Fruit fly (Drosophila melanogaster) whole organism, adult: ENCODE measurements around the gene CG45544.
A peak's percentile ranks its signal among the peaks of the same experiment; 100 is the strongest.

Source experiments
- CG14711 ChIP-seq: fragments of 200-800 bp; sonication (Bioruptor generic); optimal IDR thresholded peaks from 2 replicates; lab custom pipeline; 2018; ENCODE audit warnings: missing biosample characterization, mild to moderate bottlenecking, missing genetic modification characterization, moderate library complexity
- CG7045 ChIP-seq: fragments of 200-800 bp; sonication (Bioruptor generic); optimal IDR thresholded peaks from 2 replicates; lab custom pipeline; 2017; ENCODE audit warnings: missing biosample characterization, mild to moderate bottlenecking, missing genetic modification characterization
- CG7101 ChIP-seq: fragments of 200-800 bp; sonication (Bioruptor generic); optimal IDR thresholded peaks from 2 replicates; lab custom pipeline; 2018; ENCODE audit warnings: missing biosample characterization, mild to moderate bottlenecking, missing genetic modification characterization, moderate library complexity
- Crg-1 ChIP-seq: fragments of 200-800 bp; sonication (Bioruptor generic); optimal IDR thresholded peaks from 2 replicates; lab custom pipeline; 2016; ENCODE audit warnings: missing biosample characterization, missing genetic modification characterization
- Hr96 ChIP-seq: fragments of 200-800 bp; sonication (Bioruptor generic); optimal IDR thresholded peaks from 2 replicates; lab custom pipeline; 2016; ENCODE audit warnings: missing biosample characterization, missing genetic modification characterization
- Mnt ChIP-seq: fragments of 200-800 bp; sonication (Bioruptor generic); optimal IDR thresholded peaks from 2 replicates; lab custom pipeline; 2016; ENCODE audit warnings: missing biosample characterization, mild to moderate bottlenecking, missing genetic modification characterization
- bab1 ChIP-seq: fragments of 200-800 bp; sonication (Bioruptor generic); optimal IDR thresholded peaks from 3 replicates; lab custom pipeline; 2019; ENCODE audit warnings: missing biosample characterization, mild to moderate bottlenecking, missing genetic modification characterization, moderate library complexity
- cic ChIP-seq: fragments of 200-800 bp; sonication (Bioruptor generic); optimal IDR thresholded peaks from 2 replicates; lab custom pipeline; 2017; ENCODE audit warnings: missing biosample characterization, mild to moderate bottlenecking, missing genetic modification characterization, moderate library complexity
- cnc ChIP-seq, 2 experiments: fragments of >200 bp; optimal IDR thresholded peaks; 2 replicates each; lab custom pipeline; 2017
- kay ChIP-seq: fragments of 200-800 bp; sonication (Bioruptor generic); peaks from one replicate; lab custom pipeline; 2016; ENCODE audit warnings: missing biosample characterization, missing genetic modification characterization, borderline replicate concordance
- pad ChIP-seq: fragments of 200-800 bp; sonication (Bioruptor generic); optimal IDR thresholded peaks from 3 replicates; lab custom pipeline; 2017; ENCODE audit warnings: missing biosample characterization, missing genetic modification characterization, mild to moderate bottlenecking, moderate library complexity, missing genetic modification reagents
- tj ChIP-seq: fragments of 200-800 bp; sonication (Bioruptor generic); optimal IDR thresholded peaks from 3 replicates; lab custom pipeline; 2017; ENCODE audit warnings: missing biosample characterization, mild to moderate bottlenecking, missing genetic modification characterization, moderate library complexity

DNA sequence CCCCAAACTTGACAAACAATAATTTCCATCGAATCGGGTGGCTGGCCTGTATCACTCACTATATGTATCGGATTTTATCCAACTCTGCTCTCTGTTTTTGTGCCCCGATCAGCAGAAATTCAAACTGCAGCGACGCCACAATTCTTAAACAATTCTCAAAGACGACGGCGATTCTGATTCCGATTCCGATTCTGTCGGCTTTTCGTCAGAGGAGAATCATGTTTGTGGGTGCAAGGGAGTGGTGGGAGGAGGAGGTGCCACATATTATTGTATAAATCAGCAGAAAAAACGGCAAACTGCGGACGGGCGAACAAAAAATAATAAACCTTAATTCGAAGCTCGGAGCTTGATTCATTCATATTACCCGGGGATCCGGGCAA lies 39.8 kb upstream of the CG45544 start:
- TF ChIP-seq bab1 (no peak), cic (GFP tag; lab: Kevin White, UChicago) (no peak), Hr96 (GFP tag; lab: Kevin White, UChicago) (no peak), kay (GFP tag; lab: Kevin White, UChicago) (no peak), CG14711 (tag; lab: Kevin White, UChicago) (no peak), Crg-1 (GFP tag; lab: Kevin White, UChicago) (no peak), CG7101 (tag; lab: Kevin White, UChicago) (no peak), Mnt (GFP tag; lab: Kevin White, UChicago) (no peak), CG7045 (GFP tag; lab: Kevin White, UChicago) (no peak), pad (GFP tag; lab: Kevin White, UChicago) (no peak), cnc (optimal IDR thresholded peaks at IDR 0.05; lab: Kevin White, UChicago) (no peak), tj (GFP tag; lab: Kevin White, UChicago) (peak; percentile 99)
